Worm (Caenorhabditis elegans) whole organism, young adult: ENCODE results near the gene osm-8.

Experiments used
- B0035.1 ChIP-seq: sonication (generic microtip); optimal IDR thresholded peaks from 2 replicates; lab custom pipeline; 2016; ENCODE audit warnings: missing genetic modification characterization, mild to moderate bottlenecking, missing compliant biosample characterization, missing genotype, missing genetic modification reagents
- B0336.3 ChIP-seq: fragments of 200-800 bp; sonication (Bioruptor generic); IDR thresholded peaks from 2 replicates; pipeline ENCODE4 v1.3.6; 2022; ENCODE audit warnings: missing genetic modification characterization, missing compliant biosample characterization
- F22D6.2 ChIP-seq: sonication (generic microtip); optimal IDR thresholded peaks from 2 replicates; lab custom pipeline; 2016; ENCODE audit warnings: mild to moderate bottlenecking, missing genetic modification characterization, missing compliant biosample characterization
- F57C9.4 ChIP-seq: sonication (generic microtip); optimal IDR thresholded peaks from 2 replicates; lab custom pipeline; 2017; ENCODE audit warnings: mild to moderate bottlenecking, missing genetic modification characterization, missing compliant biosample characterization
- K12H6.12 ChIP-seq: fragments of 200-800 bp; sonication (Bioruptor generic); optimal IDR thresholded peaks from 2 replicates; lab custom pipeline; 2018; ENCODE audit warnings: mild to moderate bottlenecking, missing genetic modification characterization, missing compliant biosample characterization
- Y53F4B.3 ChIP-seq: fragments of 200-800 bp; sonication (Bioruptor generic); IDR thresholded peaks from 2 replicates; pipeline ENCODE4 v1.3.6; 2022; ENCODE audit warnings: missing genetic modification reagents, missing genetic modification characterization, missing compliant biosample characterization
- Y56A3A.18 ChIP-seq: fragments of 200-800 bp; sonication (Bioruptor generic); IDR thresholded peaks from 2 replicates; pipeline ENCODE4 v1.3.6; 2022; ENCODE audit warnings: missing genetic modification reagents, missing genetic modification characterization, missing compliant biosample characterization
- akir-1 ChIP-seq: fragments of 200-800 bp; sonication (Bioruptor generic); optimal IDR thresholded peaks from 2 replicates; lab custom pipeline; 2018; ENCODE audit warnings: mild to moderate bottlenecking, missing genetic modification characterization, moderate library complexity, missing compliant biosample characterization
- atf-7 ChIP-seq: sonication (generic microtip); optimal IDR thresholded peaks from 2 replicates; lab custom pipeline; 2017; ENCODE audit warnings: mild to moderate bottlenecking, missing genetic modification characterization, missing compliant biosample characterization
- attf-3 ChIP-seq: fragments of 200-800 bp; sonication (Bioruptor generic); conservative IDR thresholded peaks from 2 replicates; pipeline ENCODE4 v1.3.6; 2022; ENCODE audit warnings: missing genetic modification reagents, missing genetic modification characterization, missing compliant biosample characterization
- attf-6 ChIP-seq: fragments of 200-800 bp; sonication (Bioruptor generic); IDR thresholded peaks from 2 replicates; pipeline ENCODE4 v1.3.6; 2022; ENCODE audit warnings: missing genetic modification reagents, missing genetic modification characterization, missing compliant biosample characterization
- bed-2 ChIP-seq: fragments of 200-800 bp; sonication (Bioruptor generic); IDR thresholded peaks from 2 replicates; pipeline ENCODE4 v1.3.6; 2022; ENCODE audit warnings: missing genetic modification reagents, missing genetic modification characterization, missing compliant biosample characterization
- ceh-100 ChIP-seq: fragments of 200-800 bp; sonication (Bioruptor generic); IDR thresholded peaks from 2 replicates; pipeline ENCODE4 v1.3.6; 2022; ENCODE audit warnings: missing genetic modification reagents, missing genetic modification characterization, missing compliant biosample characterization
- die-1 ChIP-seq: sonication (generic microtip); optimal IDR thresholded peaks from 2 replicates; lab custom pipeline; 2016; ENCODE audit warnings: missing genotype, mild to moderate bottlenecking, missing genetic modification characterization, missing compliant biosample characterization
- dpl-1 ChIP-seq: fragments of 150-350 bp; optimal IDR thresholded peaks from 2 replicates; lab custom pipeline; 2014; ENCODE audit warnings: missing biosample characterization, missing genetic modification reagents, missing genetic modification characterization
- gei-17 ChIP-seq: fragments of 200-800 bp; sonication (Bioruptor generic); optimal IDR thresholded peaks from 2 replicates; lab custom pipeline; 2018; ENCODE audit warnings: mild to moderate bottlenecking, missing genetic modification characterization, missing compliant biosample characterization
- lir-1 ChIP-seq: fragments of 200-800 bp; sonication (Bioruptor generic); conservative IDR thresholded peaks from 2 replicates; pipeline ENCODE4 v1.3.6; 2022; ENCODE audit warnings: missing genetic modification reagents, missing genetic modification characterization, missing compliant biosample characterization
- lsl-1 ChIP-seq: fragments of 200-800 bp; sonication (Bioruptor generic); optimal IDR thresholded peaks from 2 replicates; lab custom pipeline; 2018; ENCODE audit warnings: mild to moderate bottlenecking, missing genetic modification characterization, moderate library complexity, missing compliant biosample characterization
- mel-28 ChIP-seq: sonication (generic microtip); optimal IDR thresholded peaks from 2 replicates; lab custom pipeline; 2016; ENCODE audit warnings: borderline replicate concordance, mild to moderate bottlenecking, missing genetic modification characterization, missing compliant biosample characterization
- mes-4 ChIP-seq: sonication (generic microtip); optimal IDR thresholded peaks from 2 replicates; lab custom pipeline; 2016; ENCODE audit warnings: missing genotype, missing genetic modification characterization, missing compliant biosample characterization
- mxl-1 ChIP-seq: sonication (generic microtip); optimal IDR thresholded peaks from 2 replicates; lab custom pipeline; 2016; ENCODE audit warnings: missing genetic modification characterization, missing compliant biosample characterization
- nfya-1 ChIP-seq: sonication (generic microtip); optimal IDR thresholded peaks from 2 replicates; lab custom pipeline; 2017; ENCODE audit warnings: antibody characterized with exemption, missing compliant biosample characterization, missing genetic modification characterization, borderline replicate concordance; ENCODE audit not compliant: insufficient read depth
- nhr-27 ChIP-seq: fragments of 200-800 bp; sonication (Bioruptor generic); optimal IDR thresholded peaks from 2 replicates; lab custom pipeline; 2018; ENCODE audit warnings: mild to moderate bottlenecking, missing genetic modification characterization, moderate library complexity, missing compliant biosample characterization
- nhr-90 ChIP-seq: sonication (generic microtip); optimal IDR thresholded peaks from 2 replicates; lab custom pipeline; 2016; ENCODE audit warnings: missing genotype, mild to moderate bottlenecking, missing genetic modification characterization, missing compliant biosample characterization
- pha-4 ChIP-seq: fragments of 150-350 bp; sonication (generic microtip); optimal IDR thresholded peaks from 2 replicates; lab custom pipeline; 2014; ENCODE audit warnings: missing biosample characterization, missing genetic modification reagents, missing genetic modification characterization
- rpc-1 ChIP-seq, 2 experiments: fragments of 150-350 bp in 1 of 2; sonication (generic microtip) in 1 of 2; optimal IDR thresholded peaks; 2 replicates each; lab custom pipeline; 2014 to 2018; ENCODE audit warnings: missing biosample characterization in 1 of 2, missing genetic modification characterization in 1 of 2, missing genetic modification reagents in 1 of 2, missing genotype in 1 of 2
- sea-2 ChIP-seq: fragments of 200-800 bp; sonication (Bioruptor generic); IDR thresholded peaks from 2 replicates; pipeline ENCODE4 v1.3.6; 2022; ENCODE audit warnings: missing genetic modification characterization, missing compliant biosample characterization
- snpc-1.3 ChIP-seq: sonication (generic microtip); optimal IDR thresholded peaks from 2 replicates; lab custom pipeline; 2017; ENCODE audit warnings: missing genetic modification characterization, mild to moderate bottlenecking, missing compliant biosample characterization, antibody characterized with exemption, moderate library complexity, missing genotype, missing genetic modification reagents; ENCODE audit not compliant: insufficient read depth
- somi-1 ChIP-seq: fragments of 200-800 bp; sonication (Bioruptor generic); optimal IDR thresholded peaks from 2 replicates; lab custom pipeline; 2018; ENCODE audit warnings: mild to moderate bottlenecking, missing genetic modification characterization, missing compliant biosample characterization
- tbp1 ChIP-seq: fragments of 200-800 bp; sonication (Bioruptor generic); optimal IDR thresholded peaks from 2 replicates; lab custom pipeline; 2018; ENCODE audit warnings: mild to moderate bottlenecking, missing genetic modification characterization, missing compliant biosample characterization
- tbx-9 ChIP-seq: sonication (generic microtip); optimal IDR thresholded peaks from 2 replicates; lab custom pipeline; 2016; ENCODE audit warnings: borderline replicate concordance, missing genetic modification characterization, inconsistent platforms, missing compliant biosample characterization
- tlf-1 ChIP-seq: fragments of 200-800 bp; sonication (Bioruptor generic); optimal IDR thresholded peaks from 2 replicates; lab custom pipeline; 2018; ENCODE audit warnings: mild to moderate bottlenecking, missing genetic modification characterization, missing compliant biosample characterization
- unc-130 ChIP-seq: sonication (generic microtip); optimal IDR thresholded peaks from 2 replicates; lab custom pipeline; 2016; ENCODE audit warnings: missing genetic modification reagents, missing genetic modification characterization, missing compliant biosample characterization
- zfh-2 ChIP-seq: fragments of 200-800 bp; sonication (Bioruptor generic); conservative IDR thresholded peaks from 2 replicates; pipeline ENCODE4 v1.3.6; 2022; ENCODE audit warnings: missing genetic modification reagents, missing genetic modification characterization, missing compliant biosample characterization
- ztf-18 ChIP-seq: sonication (generic microtip); optimal IDR thresholded peaks from 2 replicates; lab custom pipeline; 2016; ENCODE audit warnings: missing genotype, mild to moderate bottlenecking, missing genetic modification characterization, missing compliant biosample characterization
- ztf-22 ChIP-seq: fragments of 200-800 bp; sonication (Bioruptor generic); optimal IDR thresholded peaks from 2 replicates; lab custom pipeline; 2018; ENCODE audit warnings: mild to moderate bottlenecking, missing genetic modification characterization, moderate library complexity, missing compliant biosample characterization
- ztf-3 ChIP-seq: fragments of 200-800 bp; sonication (Bioruptor generic); optimal IDR thresholded peaks from 2 replicates; lab custom pipeline; 2018; ENCODE audit warnings: mild to moderate bottlenecking, missing genetic modification characterization, missing compliant biosample characterization

The osm-8 gene

ce11 chrII:7570820-7571219 is 34.4 kb downstream of the osm-8 start:
- TF ChIP-seq rpc-1 (optimal IDR thresholded peaks at IDR 0.05; lab: Kevin White, UChicago), result no peak
- no peak for TF ChIP-seq rpc-1 (tag; optimal IDR thresholded peaks at IDR 0.05; lab: Kevin White, UChicago)
- TF ChIP-seq mes-4 (tag; lab: Kevin White, UChicago), result no peak
- no peak for TF ChIP-seq atf-7 (tag; lab: Kevin White, UChicago)
- TF ChIP-seq ztf-18 (tag; lab: Kevin White, UChicago), result no peak
- TF ChIP-seq K12H6.12 (tag; lab: Kevin White, UChicago), result no peak
- no peak for TF ChIP-seq ztf-3 (GFP tag; lab: Kevin White, UChicago)
- TF ChIP-seq zfh-2 (GFP tag; lab: Robert Waterston, UW), result no peak

- TF ChIP-seq B0336.3 (no peak), attf-6 (GFP tag; lab: Robert Waterston, UW) (no peak), pha-4 (no peak), die-1 (tag; lab: Kevin White, UChicago) (no peak), attf-3 (GFP tag; lab: Robert Waterston, UW) (no peak), tbp1 (no peak), ceh-100 (GFP tag; lab: Robert Waterston, UW) (no peak), nhr-90 (tag; lab: Kevin White, UChicago) (no peak), unc-130 (GFP tag; lab: Kevin White, UChicago) (no peak), Y56A3A.18 (no peak), mxl-1 (tag; lab: Kevin White, UChicago) (no peak), tlf-1 (GFP tag; lab: Kevin White, UChicago) (no peak), lir-1 (GFP tag; lab: Robert Waterston, UW) (no peak), B0035.1 (tag; lab: Kevin White, UChicago) (no peak), F22D6.2 (tag; lab: Kevin White, UChicago) (no peak), bed-2 (GFP tag; lab: Robert Waterston, UW) (no peak)
- TF ChIP-seq, all 124 proteins: peak for 0
These were observed 34.9 kb downstream of the osm-8 start, which contains the start of gene F35D2.3 for ce11 chrII:7570305-7570704. Gene F35D2.3, plus strand, starts transcription at chrII:7570605.

- TF ChIP-seq dpl-1 (no peak), nhr-27 (tag; lab: Kevin White, UChicago) (no peak), lsl-1 (GFP tag; lab: Kevin White, UChicago) (no peak), nfya-1 (no peak), tbx-9 (tag; lab: Kevin White, UChicago) (no peak), Y53F4B.3 (GFP tag; lab: Robert Waterston, UW) (no peak), mel-28 (tag; lab: Kevin White, UChicago) (no peak), snpc-1.3 (tag; lab: Kevin White, UChicago) (no peak), sea-2 (GFP tag; lab: Robert Waterston, UW) (no peak), ztf-22 (GFP tag; lab: Kevin White, UChicago) (no peak), akir-1 (GFP tag; lab: Kevin White, UChicago) (no peak), somi-1 (GFP tag; lab: Kevin White, UChicago) (no peak), tlf-1 (GFP tag; lab: Kevin White, UChicago) (no peak), F57C9.4 (tag; lab: Kevin White, UChicago) (no peak), ceh-100 (GFP tag; lab: Robert Waterston, UW) (no peak), gei-17 (GFP tag; lab: Kevin White, UChicago) (no peak)
These were observed 42.6 kb downstream of the osm-8 start for ce11 chrII:7562616-7563015.
